Fruit fly (Drosophila melanogaster) whole organism, embryonic: ENCODE measurements around the gene CG32099.

ENCODE experiments used
- Adf1 ChIP-seq: fragments of 200-800 bp; sonication (Bioruptor generic); IDR thresholded peaks from 2 replicates; pipeline ENCODE4 v1.3.6; 2022; ENCODE audit warnings: missing biosample characterization, missing genetic modification characterization
- Bteb2 ChIP-seq: fragments of 200-800 bp; sonication (Bioruptor generic); optimal IDR thresholded peaks from 2 replicates; lab custom pipeline; 2016; ENCODE audit warnings: missing biosample characterization, missing genetic modification characterization
- CG10543 ChIP-seq: fragments of 200-800 bp; sonication (Bioruptor generic); optimal IDR thresholded peaks from 3 replicates; lab custom pipeline; 2017; ENCODE audit warnings: missing biosample characterization, mild to moderate bottlenecking, missing genetic modification characterization, moderate library complexity
- CG12155 ChIP-seq: fragments of 200-800 bp; sonication (Bioruptor generic); optimal IDR thresholded peaks from 3 replicates; lab custom pipeline; 2016; ENCODE audit warnings: missing biosample characterization, missing genetic modification characterization
- CG12659 ChIP-seq: fragments of 200-800 bp; sonication (Bioruptor generic); optimal IDR thresholded peaks from 3 replicates; lab custom pipeline; 2017; ENCODE audit warnings: mild to moderate bottlenecking, missing biosample characterization, missing genetic modification reagents, missing genetic modification characterization
- CG13287 ChIP-seq: fragments of 200-800 bp; sonication (Bioruptor generic); IDR thresholded peaks from 2 replicates; pipeline ENCODE4 v1.3.6; 2022; ENCODE audit warnings: missing biosample characterization, missing genetic modification characterization; ENCODE audit not compliant: partially characterized antibody
- CG13296 ChIP-seq: fragments of 200-800 bp; sonication (Bioruptor generic); optimal IDR thresholded peaks from 3 replicates; lab custom pipeline; 2018; ENCODE audit warnings: missing biosample characterization, mild to moderate bottlenecking, missing genetic modification characterization
- CG13424 ChIP-seq: fragments of 200-800 bp; sonication (Bioruptor generic); optimal IDR thresholded peaks from 2 replicates; lab custom pipeline; 2019; ENCODE audit warnings: missing biosample characterization, mild to moderate bottlenecking, missing genetic modification characterization, moderate library complexity
- CG14014 ChIP-seq: fragments of 200-800 bp; sonication (Bioruptor generic); IDR thresholded peaks from 2 replicates; pipeline ENCODE4 v1.3.6; 2022; ENCODE audit warnings: missing biosample characterization, missing genetic modification characterization
- CG14441 ChIP-seq: fragments of 200-800 bp; sonication (Bioruptor generic); IDR thresholded peaks from 2 replicates; pipeline ENCODE4 v1.3.6; 2022; ENCODE audit warnings: missing biosample characterization, missing genetic modification characterization
- CG14860 ChIP-seq: fragments of 200-800 bp; sonication (Bioruptor generic); IDR thresholded peaks from 3 replicates; pipeline ENCODE4 v1.3.6; 2022; ENCODE audit warnings: missing biosample characterization, missing genetic modification characterization; ENCODE audit not compliant: partially characterized antibody
- CG15514 ChIP-seq: fragments of 200-800 bp; sonication (Bioruptor generic); optimal IDR thresholded peaks from 3 replicates; lab custom pipeline; 2017; ENCODE audit warnings: missing biosample characterization, missing genetic modification characterization, mild to moderate bottlenecking, moderate library complexity, missing genetic modification reagents
- CG1832 ChIP-seq: fragments of 200-800 bp; sonication (Bioruptor generic); optimal IDR thresholded peaks from 2 replicates; lab custom pipeline; 2017; ENCODE audit warnings: missing biosample characterization, mild to moderate bottlenecking, missing genetic modification characterization, inconsistent platforms
- CG18764 ChIP-seq: fragments of 200-800 bp; sonication (Bioruptor generic); optimal IDR thresholded peaks from 3 replicates; lab custom pipeline; 2016; ENCODE audit warnings: missing biosample characterization, missing genetic modification characterization
- CG32767 ChIP-seq: fragments of 200-800 bp; sonication (Bioruptor generic); IDR thresholded peaks from 2 replicates; pipeline ENCODE4 v1.3.6; 2022; ENCODE audit warnings: missing biosample characterization, missing genetic modification characterization
- CG33213 ChIP-seq: fragments of 200-800 bp; sonication (Bioruptor generic); optimal IDR thresholded peaks from 3 replicates; lab custom pipeline; 2016; ENCODE audit warnings: missing biosample characterization, missing genetic modification characterization
- CG3407 ChIP-seq: fragments of 200-800 bp; sonication (Bioruptor generic); optimal IDR thresholded peaks from 2 replicates; lab custom pipeline; 2018; ENCODE audit warnings: missing biosample characterization, mild to moderate bottlenecking, missing genetic modification characterization
- CG7928 ChIP-seq: fragments of 200-800 bp; sonication (Bioruptor generic); optimal IDR thresholded peaks from 2 replicates; lab custom pipeline; 2017; ENCODE audit warnings: missing biosample characterization, mild to moderate bottlenecking, missing genetic modification characterization
- CG8944 ChIP-seq: fragments of 200-800 bp; sonication (Bioruptor generic); optimal IDR thresholded peaks from 3 replicates; lab custom pipeline; 2016; ENCODE audit warnings: missing biosample characterization, missing genetic modification characterization
- CG9437 ChIP-seq: fragments of 200-800 bp; sonication (Bioruptor generic); optimal IDR thresholded peaks from 2 replicates; lab custom pipeline; 2018; ENCODE audit warnings: missing biosample characterization, mild to moderate bottlenecking, missing genetic modification characterization
- Fer1 ChIP-seq: fragments of 200-800 bp; sonication (Bioruptor generic); optimal IDR thresholded peaks from 2 replicates; lab custom pipeline; 2017; ENCODE audit warnings: missing biosample characterization, mild to moderate bottlenecking, missing genetic modification characterization
- Gsc ChIP-seq: fragments of 200-800 bp; sonication (Bioruptor generic); IDR thresholded peaks from 2 replicates; pipeline ENCODE4 v1.3.6; 2022; ENCODE audit warnings: missing biosample characterization, missing genetic modification characterization
- Hmx ChIP-seq: fragments of 200-800 bp; sonication (Bioruptor generic); optimal IDR thresholded peaks from 2 replicates; lab custom pipeline; 2016; ENCODE audit warnings: missing biosample characterization, missing genetic modification characterization
- NC2β ChIP-seq: fragments of 200-800 bp; sonication (Bioruptor generic); optimal IDR thresholded peaks from 2 replicates; lab custom pipeline; 2016; ENCODE audit warnings: missing biosample characterization, missing genetic modification characterization
- Sox100B ChIP-seq: fragments of 200-800 bp; sonication (Bioruptor generic); optimal IDR thresholded peaks from 3 replicates; lab custom pipeline; 2018; ENCODE audit warnings: missing biosample characterization, mild to moderate bottlenecking, missing genetic modification characterization
- Taf1 ChIP-seq: fragments of 200-800 bp; sonication (Bioruptor generic); IDR thresholded peaks from 2 replicates; pipeline ENCODE4 v1.3.6; 2022; ENCODE audit warnings: missing biosample characterization, missing genetic modification characterization
- Usf ChIP-seq: fragments of 200-800 bp; sonication (Bioruptor generic); optimal IDR thresholded peaks from 2 replicates; lab custom pipeline; 2017; ENCODE audit warnings: missing genotype, missing biosample characterization, missing genetic modification characterization
- Vsx1 ChIP-seq: fragments of 200-800 bp; sonication (Bioruptor generic); optimal IDR thresholded peaks from 2 replicates; lab custom pipeline; 2017; ENCODE audit warnings: missing biosample characterization, mild to moderate bottlenecking, missing genetic modification characterization, missing genetic modification reagents
- abd-A ChIP-seq: fragments of 200-800 bp; sonication (Bioruptor generic); optimal IDR thresholded peaks from 3 replicates; lab custom pipeline; 2019; ENCODE audit warnings: missing biosample characterization, mild to moderate bottlenecking, missing genetic modification characterization, moderate library complexity
- bbx ChIP-seq: fragments of 200-800 bp; sonication (Bioruptor generic); IDR thresholded peaks from 2 replicates; pipeline ENCODE4 v1.3.6; 2022; ENCODE audit warnings: missing biosample characterization, missing genetic modification characterization; ENCODE audit not compliant: partially characterized antibody
- btn ChIP-seq: fragments of 200-800 bp; sonication (Bioruptor generic); optimal IDR thresholded peaks from 2 replicates; lab custom pipeline; 2016; ENCODE audit warnings: missing biosample characterization, missing genetic modification characterization
- chinmo ChIP-seq: fragments of 200-800 bp; sonication (Bioruptor generic); IDR thresholded peaks from 4 replicates; pipeline ENCODE4 v1.3.6; 2022; ENCODE audit warnings: missing biosample characterization, missing genetic modification characterization; ENCODE audit not compliant: partially characterized antibody
- chn ChIP-seq: fragments of 200-800 bp; sonication (Bioruptor generic); optimal IDR thresholded peaks from 2 replicates; lab custom pipeline; 2016; ENCODE audit warnings: missing biosample characterization, missing genetic modification characterization
- dysf ChIP-seq: fragments of 200-800 bp; sonication (Bioruptor generic); IDR thresholded peaks from 3 replicates; pipeline ENCODE4 v1.3.6; 2022; ENCODE audit warnings: missing biosample characterization, missing genetic modification characterization
- insv ChIP-seq, 2 experiments: fragments of 200-800 bp; sonication (Bioruptor generic); optimal IDR thresholded peaks; 3 replicates each; lab custom pipeline; 2016 to 2018; ENCODE audit warnings: missing biosample characterization in 2 of 2, missing genetic modification characterization in 2 of 2
- ken ChIP-seq: fragments of 200-800 bp; sonication (Bioruptor generic); IDR thresholded peaks from 3 replicates; pipeline ENCODE4 v1.3.6; 2022; ENCODE audit warnings: missing biosample characterization, missing genetic modification characterization
- kni ChIP-seq: fragments of 200-800 bp; sonication (Bioruptor generic); optimal IDR thresholded peaks from 3 replicates; lab custom pipeline; 2017; ENCODE audit warnings: mild to moderate bottlenecking, missing biosample characterization, missing genetic modification reagents, missing genetic modification characterization
- knrl ChIP-seq: fragments of 200-800 bp; sonication (Bioruptor generic); IDR thresholded peaks from 3 replicates; pipeline ENCODE4 v1.3.6; 2022; ENCODE audit warnings: missing biosample characterization, missing genetic modification characterization; ENCODE audit not compliant: partially characterized antibody
- lov ChIP-seq, 2 experiments: fragments of 200-800 bp in 1 of 2; fragments of >200 bp in 1 of 2; sonication (Bioruptor generic) in 1 of 2; IDR thresholded peaks in 1 of 2; optimal IDR thresholded peaks in 1 of 2; 2 replicates in 1 of 2; 3 replicates in 1 of 2; pipeline versions ENCODE4 v1.3.6 to Lab custom; 2017 to 2022; ENCODE audit warnings: missing biosample characterization in 1 of 2, missing genetic modification characterization in 1 of 2
- pros ChIP-seq: fragments of 200-800 bp; sonication (Bioruptor generic); optimal IDR thresholded peaks from 3 replicates; lab custom pipeline; 2019; ENCODE audit warnings: missing biosample characterization, mild to moderate bottlenecking, missing genetic modification characterization, moderate library complexity
- row ChIP-seq: fragments of 200-800 bp; sonication (Bioruptor generic); IDR thresholded peaks from 3 replicates; pipeline ENCODE4 v1.3.6; 2022; ENCODE audit warnings: missing biosample characterization, missing genetic modification characterization
- sens-2 ChIP-seq: fragments of 200-800 bp; sonication (Bioruptor generic); IDR thresholded peaks from 2 replicates; pipeline ENCODE4 v1.3.6; 2022; ENCODE audit warnings: missing biosample characterization, missing genetic modification characterization
- stc ChIP-seq: fragments of 200-800 bp; sonication (Bioruptor generic); IDR thresholded peaks from 2 replicates; pipeline ENCODE4 v1.3.6; 2022; ENCODE audit warnings: missing biosample characterization, missing genetic modification characterization
- sug ChIP-seq: fragments of 200-800 bp; optimal IDR thresholded peaks from 2 replicates; lab custom pipeline; 2019; ENCODE audit warnings: missing biosample characterization, mild to moderate bottlenecking, missing genetic modification characterization, moderate library complexity
- trem ChIP-seq: fragments of 200-800 bp; optimal IDR thresholded peaks from 3 replicates; lab custom pipeline; 2019; ENCODE audit warnings: missing biosample characterization, mild to moderate bottlenecking, missing genetic modification characterization, moderate library complexity
- twi ChIP-seq: fragments of 200-800 bp; optimal IDR thresholded peaks from 2 replicates; lab custom pipeline; 2019; ENCODE audit warnings: missing biosample characterization, mild to moderate bottlenecking, missing genetic modification characterization, moderate library complexity
- unc-4 ChIP-seq: fragments of 200-800 bp; sonication (Bioruptor generic); IDR thresholded peaks from 2 replicates; pipeline ENCODE4 v1.3.6; 2022; ENCODE audit warnings: missing biosample characterization, missing genetic modification characterization; ENCODE audit not compliant: partially characterized antibody
- wdn ChIP-seq: fragments of 200-800 bp; sonication (Bioruptor generic); IDR thresholded peaks from 2 replicates; pipeline ENCODE4 v1.3.6; 2022; ENCODE audit warnings: missing biosample characterization, missing genetic modification characterization
- zfh2 ChIP-seq: fragments of 200-800 bp; sonication (Bioruptor generic); optimal IDR thresholded peaks from 2 replicates; lab custom pipeline; 2016; ENCODE audit warnings: missing biosample characterization, missing genetic modification characterization

Gene CG32099

DNA sequence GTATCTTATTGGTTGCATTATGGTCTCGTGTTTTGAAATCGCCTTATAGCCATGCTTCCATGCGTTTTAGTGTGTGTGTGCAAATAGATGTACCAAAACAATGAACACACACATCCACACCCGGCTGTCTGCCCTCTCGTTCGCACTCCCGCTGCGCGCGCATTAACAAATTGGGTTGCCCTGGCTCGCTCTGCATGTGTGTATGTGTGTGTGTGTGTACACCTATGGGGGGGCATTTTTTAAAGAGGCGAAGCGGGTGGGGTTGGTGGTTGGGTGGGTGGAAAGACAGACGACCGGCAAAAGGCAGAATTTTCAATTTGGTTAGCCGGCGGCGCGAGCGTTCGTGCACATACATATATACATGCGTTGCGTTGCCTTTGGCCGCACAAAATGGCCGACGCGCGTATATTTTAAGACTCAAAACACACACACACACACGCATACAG is 24.9 kb upstream of the CG32099 start (continued):
- TF ChIP-seq kni (GFP tag; lab: Kevin White, UChicago) (peak; percentile 74), CG9437 (GFP tag; lab: Kevin White, UChicago) (no peak), Usf (GFP tag; lab: Kevin White, UChicago) (no peak), CG12659 (GFP tag; lab: Kevin White, UChicago) (peak; percentile 57), knrl (GFP tag; lab: Robert Waterston, UW) (no peak; the same call in 2 of the 3 replicates), abd-A (no peak), CG1832 (peak; percentile 89), NC2β (GFP tag; lab: Kevin White, UChicago) (no peak), row (peak; percentile 11; the same call in 1 of the 3 replicates), CG14014 (GFP tag; lab: Robert Waterston, UW) (peak; percentile 7; the same call in 1 of the 2 replicates), CG32767 (peak; percentile 86), Bteb2 (GFP tag; lab: Kevin White, UChicago) (no peak), CG13296 (GFP tag; lab: Kevin White, UChicago) (peak; percentile 30), CG15514 (GFP tag; lab: Kevin White, UChicago) (peak; percentile 29), Vsx1 (peak; percentile 40), Hmx (no peak), Gsc (GFP tag; lab: Robert Waterston, UW) (no peak), dysf (no peak), chinmo (GFP tag; lab: Robert Waterston, UW) (peak; percentile 97), insv (GFP tag; optimal IDR thresholded peaks at IDR 0.05; lab: Kevin White, UChicago) (peak in 1 of 2 experiments; percentile 1), CG10543 (GFP tag; lab: Kevin White, UChicago) (peak; percentile 93), Fer1 (GFP tag; lab: Kevin White, UChicago) (peak; percentile 63), ken (GFP tag; lab: Robert Waterston, UW) (0 out of 3 replicates have a peak, but pooled peaks have one; percentile 25), sens-2 (GFP tag; lab: Robert Waterston, UW) (no peak), CG14441 (GFP tag; lab: Robert Waterston, UW) (peak; percentile 53), trem (tag; lab: Kevin White, UChicago) (peak; percentile 19), CG33213 (GFP tag; lab: Kevin White, UChicago) (no peak), CG13287 (GFP tag; lab: Robert Waterston, UW) (peak; percentile 52; the same call in 1 of the 2 replicates), wdn (GFP tag; lab: Robert Waterston, UW) (no peak), CG7928 (GFP tag; lab: Kevin White, UChicago) (peak; percentile 60), CG8944 (GFP tag; lab: Kevin White, UChicago) (no peak), Adf1 (GFP tag; lab: Robert Waterston, UW) (peak; percentile 73), btn (GFP tag; lab: Kevin White, UChicago) (no peak), chn (GFP tag; lab: Kevin White, UChicago) (peak; percentile 76), pros (GFP tag; lab: Kevin White, UChicago) (peak; percentile 89), CG14860 (GFP tag; lab: Robert Waterston, UW) (no peak), CG13424 (peak; percentile 29), zfh2 (GFP tag; lab: Kevin White, UChicago) (no peak), CG18764 (GFP tag; lab: Kevin White, UChicago) (no peak), Taf1 (GFP tag; lab: Robert Waterston, UW) (peak; percentile 10; the same call in 1 of the 2 replicates), bbx (GFP tag; lab: Robert Waterston, UW) (peak; percentile 57; the same call in 1 of the 2 replicates), CG12155 (GFP tag; lab: Kevin White, UChicago) (no peak), stc (GFP tag; lab: Robert Waterston, UW) (0 out of 2 replicates have a peak, but pooled peaks have one; percentile 7), lov (optimal IDR thresholded peaks at IDR 0.05; lab: Kevin White, UChicago) (no peak), lov (GFP tag; IDR thresholded peaks at IDR 0.05; lab: Robert Waterston, UW) (peak; percentile 77; the same call in 1 of the 3 replicates), twi (tag; lab: Kevin White, UChicago) (peak; percentile 71), unc-4 (GFP tag; lab: Robert Waterston, UW) (0 out of 2 replicates have a peak, but pooled peaks have one; percentile 19), Sox100B (GFP tag; lab: Kevin White, UChicago) (no peak), CG3407 (GFP tag; lab: Kevin White, UChicago) (no peak), sug (tag; lab: Kevin White, UChicago) (peak; percentile 100)
